Worm (Caenorhabditis elegans): ENCODE data around the gene B0393.5.

DNA sequence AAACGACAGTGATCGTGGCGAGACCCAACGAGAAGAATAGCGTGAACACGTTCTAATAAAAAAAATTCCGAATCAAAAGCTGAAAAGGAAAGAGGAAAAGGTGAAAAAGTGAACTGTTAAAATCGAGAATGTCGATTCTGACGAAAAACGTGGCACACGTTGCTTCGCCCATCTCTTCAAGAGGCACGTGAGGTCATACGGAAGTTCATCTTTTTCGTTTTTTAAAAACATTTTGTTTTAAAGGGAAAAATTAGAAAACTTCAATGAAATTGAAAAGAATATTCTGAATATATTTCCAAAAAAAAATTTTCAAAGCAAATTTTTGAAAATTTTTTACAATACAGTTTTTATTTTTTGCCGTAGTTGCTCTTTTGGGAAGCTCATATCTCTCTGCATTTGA lies 45.6 kb downstream of the B0393.5 start, which contains the start of gene C38D4.7:
- TF ChIP-seq ref-1 (GFP tag; conservative IDR thresholded peaks at IDR 0.05) (no peak), klf-2 (GFP tag; conservative IDR thresholded peaks at IDR 0.05) (no peak), ztf-23 (GFP tag; IDR thresholded peaks at IDR 0.05) (no peak)
